Fruit fly (Drosophila melanogaster) whole organism, embryonic: Measurements from ENCODE around the gene Tm1.

Experiments used
- Atf-2 ChIP-seq: fragments of 200-800 bp; sonication (Bioruptor generic); optimal IDR thresholded peaks from 2 replicates; lab custom pipeline; 2016; ENCODE audit warnings: missing biosample characterization, missing genetic modification characterization
- CG10959 ChIP-seq: fragments of 200-800 bp; sonication (Bioruptor generic); IDR thresholded peaks from 2 replicates; pipeline ENCODE4 v1.3.6; 2022; ENCODE audit warnings: missing biosample characterization, missing genetic modification characterization
- CG11085 ChIP-seq: fragments of 200-800 bp; sonication (Bioruptor generic); IDR thresholded peaks from 2 replicates; pipeline ENCODE4 v1.3.6; 2022; ENCODE audit warnings: missing biosample characterization, missing genetic modification characterization
- CG12071 ChIP-seq: fragments of 200-800 bp; sonication (Bioruptor generic); optimal IDR thresholded peaks from 3 replicates; lab custom pipeline; 2018; ENCODE audit warnings: missing biosample characterization, mild to moderate bottlenecking, missing genetic modification characterization
- CG15073 ChIP-seq: fragments of 200-800 bp; sonication (Bioruptor generic); optimal IDR thresholded peaks from 2 replicates; lab custom pipeline; 2016; ENCODE audit warnings: missing biosample characterization, missing genetic modification characterization
- CG15514 ChIP-seq: fragments of 200-800 bp; sonication (Bioruptor generic); optimal IDR thresholded peaks from 3 replicates; lab custom pipeline; 2017; ENCODE audit warnings: missing biosample characterization, missing genetic modification characterization, mild to moderate bottlenecking, moderate library complexity, missing genetic modification reagents
- CG15696 ChIP-seq: fragments of 200-800 bp; sonication (Bioruptor generic); optimal IDR thresholded peaks from 2 replicates; lab custom pipeline; 2019; ENCODE audit warnings: missing biosample characterization, mild to moderate bottlenecking, missing genetic modification characterization, moderate library complexity
- CG1602 ChIP-seq: fragments of 200-800 bp; sonication (Bioruptor generic); optimal IDR thresholded peaks from 3 replicates; lab custom pipeline; 2016; ENCODE audit warnings: missing biosample characterization, missing genetic modification characterization
- CG16813 ChIP-seq: fragments of 200-800 bp; sonication (Bioruptor generic); IDR thresholded peaks from 3 replicates; pipeline ENCODE4 v1.3.6; 2022; ENCODE audit warnings: missing biosample characterization, missing genetic modification characterization; ENCODE audit not compliant: partially characterized antibody
- CG17802 ChIP-seq: fragments of 200-800 bp; sonication (Bioruptor generic); optimal IDR thresholded peaks from 2 replicates; lab custom pipeline; 2018; ENCODE audit warnings: missing biosample characterization, mild to moderate bottlenecking, missing genetic modification characterization, moderate library complexity
- CG2129 ChIP-seq: fragments of 200-800 bp; sonication (Bioruptor generic); IDR thresholded peaks from 2 replicates; pipeline ENCODE4 v1.3.6; 2022; ENCODE audit warnings: missing biosample characterization, missing genetic modification characterization; ENCODE audit not compliant: partially characterized antibody
- CG3407 ChIP-seq: fragments of 200-800 bp; sonication (Bioruptor generic); optimal IDR thresholded peaks from 2 replicates; lab custom pipeline; 2018; ENCODE audit warnings: missing biosample characterization, mild to moderate bottlenecking, missing genetic modification characterization
- CG4424 ChIP-seq: fragments of 200-800 bp; sonication (Bioruptor generic); optimal IDR thresholded peaks from 3 replicates; lab custom pipeline; 2016; ENCODE audit warnings: missing biosample characterization, missing genetic modification characterization
- CG7556 ChIP-seq: fragments of 200-800 bp; sonication (Bioruptor generic); optimal IDR thresholded peaks from 2 replicates; lab custom pipeline; 2017; ENCODE audit warnings: missing biosample characterization, mild to moderate bottlenecking, missing genetic modification characterization
- CG8359 ChIP-seq: fragments of 200-800 bp; sonication (Bioruptor generic); optimal IDR thresholded peaks from 2 replicates; lab custom pipeline; 2017; ENCODE audit warnings: missing biosample characterization, mild to moderate bottlenecking, missing genetic modification characterization, borderline replicate concordance
- CG8478 ChIP-seq: fragments of >200 bp; optimal IDR thresholded peaks from 2 replicates; lab custom pipeline; 2018
- CG8944 ChIP-seq: fragments of 200-800 bp; sonication (Bioruptor generic); optimal IDR thresholded peaks from 3 replicates; lab custom pipeline; 2016; ENCODE audit warnings: missing biosample characterization, missing genetic modification characterization
- CrebB ChIP-seq: fragments of 200-800 bp; sonication (Bioruptor generic); optimal IDR thresholded peaks from 3 replicates; lab custom pipeline; 2018; ENCODE audit warnings: missing biosample characterization, mild to moderate bottlenecking, missing genetic modification characterization
- D ChIP-seq, 2 experiments: fragments of 200-800 bp in 1 of 2; fragments of >200 bp in 1 of 2; sonication (Bioruptor generic) in 1 of 2; optimal IDR thresholded peaks; 2 replicates in 1 of 2; 3 replicates in 1 of 2; lab custom pipeline; 2017; ENCODE audit warnings: mild to moderate bottlenecking in 1 of 2, missing biosample characterization in 1 of 2, missing genetic modification characterization in 1 of 2, missing genetic modification reagents in 1 of 2
- E2f1 ChIP-seq: fragments of 200-800 bp; sonication (Bioruptor generic); IDR thresholded peaks from 2 replicates; pipeline ENCODE4 v1.3.6; 2022; ENCODE audit warnings: missing biosample characterization, missing genetic modification characterization
- E2f2 ChIP-seq: fragments of 200-800 bp; sonication (Bioruptor generic); IDR thresholded peaks from 2 replicates; pipeline ENCODE4 v1.3.6; 2022; ENCODE audit warnings: missing biosample characterization, missing genetic modification characterization
- Ets97D ChIP-seq: fragments of 200-800 bp; sonication (Bioruptor generic); optimal IDR thresholded peaks from 3 replicates; lab custom pipeline; 2016; ENCODE audit warnings: missing biosample characterization, missing genetic modification characterization
- Nf-YA ChIP-seq: fragments of 200-800 bp; sonication (Bioruptor generic); IDR thresholded peaks from 2 replicates; pipeline ENCODE4 v1.3.6; 2022; ENCODE audit warnings: missing biosample characterization, missing genetic modification characterization
- Six4 ChIP-seq: fragments of 200-800 bp; sonication (Bioruptor generic); optimal IDR thresholded peaks from 2 replicates; lab custom pipeline; 2016; ENCODE audit warnings: missing biosample characterization, missing genetic modification characterization
- amos ChIP-seq: fragments of 200-800 bp; sonication (Bioruptor generic); IDR thresholded peaks from 2 replicates; pipeline ENCODE4 v1.3.6; 2022; ENCODE audit warnings: missing biosample characterization, missing genetic modification characterization; ENCODE audit not compliant: partially characterized antibody
- ash1 ChIP-seq: fragments of 200-800 bp; sonication (Bioruptor generic); optimal IDR thresholded peaks from 2 replicates; lab custom pipeline; 2018; ENCODE audit warnings: missing biosample characterization, mild to moderate bottlenecking, missing genetic modification characterization
- chif ChIP-seq, 2 experiments: fragments of 200-800 bp; sonication (Bioruptor generic); optimal IDR thresholded peaks; 3 replicates each; lab custom pipeline; 2016; ENCODE audit warnings: missing biosample characterization in 2 of 2, missing genetic modification characterization in 2 of 2
- chinmo ChIP-seq: fragments of 200-800 bp; sonication (Bioruptor generic); IDR thresholded peaks from 4 replicates; pipeline ENCODE4 v1.3.6; 2022; ENCODE audit warnings: missing biosample characterization, missing genetic modification characterization; ENCODE audit not compliant: partially characterized antibody
- corto ChIP-seq: fragments of 200-800 bp; sonication (Bioruptor generic); optimal IDR thresholded peaks from 2 replicates; lab custom pipeline; 2016; ENCODE audit warnings: missing biosample characterization, mild to moderate bottlenecking, missing genetic modification characterization, moderate library complexity
- dmrt99B ChIP-seq: fragments of 200-800 bp; sonication (Bioruptor generic); optimal IDR thresholded peaks from 2 replicates; lab custom pipeline; 2018; ENCODE audit warnings: missing biosample characterization, mild to moderate bottlenecking, missing genetic modification characterization, moderate library complexity
- eyg ChIP-seq: fragments of 200-800 bp; sonication (Bioruptor generic); optimal IDR thresholded peaks from 3 replicates; lab custom pipeline; 2016; ENCODE audit warnings: missing biosample characterization, missing genetic modification characterization
- gcm ChIP-seq: fragments of 200-800 bp; sonication (Bioruptor generic); optimal IDR thresholded peaks from 2 replicates; lab custom pipeline; 2019; ENCODE audit warnings: missing biosample characterization, mild to moderate bottlenecking, missing genetic modification characterization, moderate library complexity
- gem ChIP-seq: fragments of 200-800 bp; sonication (Bioruptor generic); optimal IDR thresholded peaks from 2 replicates; lab custom pipeline; 2019; ENCODE audit warnings: missing biosample characterization, mild to moderate bottlenecking, missing genetic modification characterization, moderate library complexity
- jigr1 ChIP-seq: fragments of 200-800 bp; sonication (Bioruptor generic); IDR thresholded peaks from 3 replicates; pipeline ENCODE4 v1.3.6; 2022; ENCODE audit warnings: missing biosample characterization, missing genetic modification characterization
- knrl ChIP-seq: fragments of 200-800 bp; sonication (Bioruptor generic); IDR thresholded peaks from 3 replicates; pipeline ENCODE4 v1.3.6; 2022; ENCODE audit warnings: missing biosample characterization, missing genetic modification characterization; ENCODE audit not compliant: partially characterized antibody
- lab ChIP-seq: fragments of 200-800 bp; sonication (Bioruptor generic); optimal IDR thresholded peaks from 3 replicates; lab custom pipeline; 2017; ENCODE audit warnings: missing biosample characterization, missing genetic modification characterization, mild to moderate bottlenecking, moderate library complexity, missing genetic modification reagents
- lbe ChIP-seq: fragments of 200-800 bp; sonication (Bioruptor generic); optimal IDR thresholded peaks from 2 replicates; lab custom pipeline; 2016; ENCODE audit warnings: missing biosample characterization, mild to moderate bottlenecking, missing genetic modification characterization
- luna ChIP-seq: fragments of 200-800 bp; sonication (Bioruptor generic); optimal IDR thresholded peaks from 2 replicates; lab custom pipeline; 2016; ENCODE audit warnings: missing biosample characterization, missing genetic modification characterization
- mam ChIP-seq: fragments of 200-800 bp; sonication (Bioruptor generic); optimal IDR thresholded peaks from 3 replicates; lab custom pipeline; 2016; ENCODE audit warnings: missing biosample characterization, missing genetic modification characterization
- oc ChIP-seq: fragments of 200-800 bp; sonication (Bioruptor generic); optimal IDR thresholded peaks from 2 replicates; lab custom pipeline; 2018; ENCODE audit warnings: missing biosample characterization, mild to moderate bottlenecking, missing genetic modification characterization, moderate library complexity
- ranshi ChIP-seq: fragments of 200-800 bp; sonication (Bioruptor generic); IDR thresholded peaks from 2 replicates; pipeline ENCODE4 v1.3.6; 2022; ENCODE audit warnings: missing biosample characterization, missing genetic modification characterization
- repo ChIP-seq: fragments of 200-800 bp; sonication (Bioruptor generic); optimal IDR thresholded peaks from 2 replicates; lab custom pipeline; 2016; ENCODE audit warnings: missing biosample characterization, missing genetic modification characterization
- ro ChIP-seq: fragments of 200-800 bp; sonication (Bioruptor generic); IDR thresholded peaks from 2 replicates; pipeline ENCODE4 v1.3.6; 2022; ENCODE audit warnings: missing biosample characterization, missing genetic modification characterization
- seq ChIP-seq: fragments of 200-800 bp; sonication (Bioruptor generic); IDR thresholded peaks from 2 replicates; pipeline ENCODE4 v1.3.6; 2022; ENCODE audit warnings: missing biosample characterization, missing genetic modification characterization
- slp2 ChIP-seq: fragments of 200-800 bp; sonication (Bioruptor generic); optimal IDR thresholded peaks from 2 replicates; lab custom pipeline; 2016; ENCODE audit warnings: missing biosample characterization, missing genetic modification characterization
- unc-4 ChIP-seq: fragments of 200-800 bp; sonication (Bioruptor generic); IDR thresholded peaks from 2 replicates; pipeline ENCODE4 v1.3.6; 2022; ENCODE audit warnings: missing biosample characterization, missing genetic modification characterization; ENCODE audit not compliant: partially characterized antibody
- vvl ChIP-seq: fragments of 200-800 bp; sonication (Bioruptor generic); IDR thresholded peaks from 2 replicates; pipeline ENCODE4 v1.3.6; 2022; ENCODE audit warnings: missing biosample characterization, missing genetic modification characterization
- wek ChIP-seq: fragments of 200-800 bp; sonication (Bioruptor generic); optimal IDR thresholded peaks from 3 replicates; lab custom pipeline; 2018; ENCODE audit warnings: missing biosample characterization, mild to moderate bottlenecking, missing genetic modification characterization, moderate library complexity
- yki ChIP-seq: fragments of >200 bp; optimal IDR thresholded peaks from 3 replicates; lab custom pipeline; 2018

The Tm1 gene

DNA sequence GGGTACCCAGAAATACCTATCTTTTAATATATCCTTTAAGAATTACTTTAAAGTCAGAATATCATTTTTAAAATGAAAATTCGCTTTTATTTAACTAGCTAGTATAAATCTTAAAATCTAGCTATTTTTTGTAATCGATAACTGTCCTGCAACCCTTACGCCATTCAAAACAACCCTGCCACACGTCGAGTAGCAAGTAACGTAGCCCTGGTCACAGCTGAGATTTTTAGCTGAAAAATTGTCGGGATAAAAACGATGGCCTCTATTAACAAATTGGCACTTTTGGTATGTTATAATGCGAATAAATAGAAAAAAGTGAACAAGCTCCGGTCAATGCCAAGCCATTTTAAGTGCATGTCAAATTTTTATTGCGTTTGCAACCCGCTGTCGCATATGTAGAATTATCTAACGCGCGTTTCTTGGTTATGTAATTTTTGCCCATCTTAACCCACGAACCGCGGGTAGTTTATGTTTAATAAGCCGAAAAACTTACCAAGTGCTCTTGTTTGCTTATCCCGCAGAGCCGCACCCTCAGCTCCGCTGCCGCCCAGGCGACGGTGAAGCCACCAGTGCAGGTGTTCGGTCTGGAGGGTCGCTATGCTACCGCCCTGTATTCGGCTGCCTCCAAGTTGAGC, 12.5 kb upstream of the Tm1 start, which contains the start of gene ATPsynO (continued):
- TF ChIP-seq ro (GFP tag; lab: Robert Waterston, UW) = no peak
- no peak for TF ChIP-seq slp2 (GFP tag; lab: Kevin White, UChicago)
- TF ChIP-seq lbe (GFP tag; lab: Kevin White, UChicago) = peak; percentile 0
- TF ChIP-seq CG8359 (GFP tag; lab: Kevin White, UChicago) = no peak
- no peak for TF ChIP-seq seq (GFP tag; lab: Robert Waterston, UW)
- TF ChIP-seq Ets97D (GFP tag; lab: Kevin White, UChicago) = peak; percentile 67
- TF ChIP-seq jigr1 (GFP tag; lab: Robert Waterston, UW) = no peak; the same call in 2 of the 3 replicates
- no peak for TF ChIP-seq Nf-YA
- no peak for TF ChIP-seq CG17802 (tag; lab: Kevin White, UChicago)
- no peak for TF ChIP-seq corto
- TF ChIP-seq CG8944 (GFP tag; lab: Kevin White, UChicago) = no peak
- TF ChIP-seq gem (tag; lab: Kevin White, UChicago) = no peak
- no peak for TF ChIP-seq lab (GFP tag; lab: Kevin White, UChicago)
- TF ChIP-seq chif (GFP tag; optimal IDR thresholded peaks at IDR 0.05; lab: Kevin White, UChicago) = no peak
- no peak for TF ChIP-seq yki (lab: Kevin White, UChicago)
- TF ChIP-seq CG2129 (GFP tag; lab: Robert Waterston, UW) = no peak
- TF ChIP-seq CrebB (tag; lab: Kevin White, UChicago) = peak; percentile 11
- TF ChIP-seq vvl (GFP tag; lab: Robert Waterston, UW) = peak; percentile 18; the same call in 1 of the 2 replicates
- TF ChIP-seq wek = no peak
- no peak for TF ChIP-seq CG12071 (GFP tag; lab: Kevin White, UChicago)
- no peak for TF ChIP-seq ash1 (GFP tag; lab: Kevin White, UChicago)
- no peak for TF ChIP-seq CG7556 (GFP tag; lab: Kevin White, UChicago)
- TF ChIP-seq CG4424 (GFP tag; lab: Kevin White, UChicago) = no peak
- no peak for TF ChIP-seq CG15696 (tag; lab: Kevin White, UChicago)
- TF ChIP-seq D (optimal IDR thresholded peaks at IDR 0.05; lab: Kevin White, UChicago) = no peak
- no peak for TF ChIP-seq D (GFP tag; optimal IDR thresholded peaks at IDR 0.05; lab: Kevin White, UChicago)
- TF ChIP-seq CG3407 (GFP tag; lab: Kevin White, UChicago) = no peak
- TF ChIP-seq Six4 (GFP tag; lab: Kevin White, UChicago) = no peak
- TF ChIP-seq gcm (GFP tag; lab: Kevin White, UChicago) = peak; percentile 29
- no peak for TF ChIP-seq CG8478 (lab: Kevin White, UChicago)
- no peak for TF ChIP-seq knrl (GFP tag; lab: Robert Waterston, UW)
- TF ChIP-seq CG1602 = no peak
- TF ChIP-seq CG10959 (GFP tag; lab: Robert Waterston, UW) = no peak
- TF ChIP-seq repo (GFP tag; lab: Kevin White, UChicago) = no peak
- TF ChIP-seq oc (tag; lab: Kevin White, UChicago) = no peak
- TF ChIP-seq CG11085 = no peak
- TF ChIP-seq ranshi (GFP tag; lab: Robert Waterston, UW) = no peak
- TF ChIP-seq CG15514 (GFP tag; lab: Kevin White, UChicago) = peak; percentile 67
- 0 out of 3 replicates have a peak, but pooled peaks have one; percentile 42 for TF ChIP-seq CG16813 (GFP tag; lab: Robert Waterston, UW)
- peak; percentile 7; the same call in 1 of the 2 replicates for TF ChIP-seq amos (GFP tag; lab: Robert Waterston, UW)
- peak; percentile 37 for TF ChIP-seq mam
- TF ChIP-seq dmrt99B = no peak
- TF ChIP-seq chinmo = peak; percentile 59; the same call in 1 of the 4 replicates
- no peak for TF ChIP-seq E2f1 (GFP tag; lab: Robert Waterston, UW)
- TF ChIP-seq CG15073 (GFP tag; lab: Kevin White, UChicago) = no peak
- peak; percentile 20; the same call in 1 of the 2 replicates for TF ChIP-seq unc-4 (GFP tag; lab: Robert Waterston, UW)
- no peak for TF ChIP-seq Atf-2 (GFP tag; lab: Kevin White, UChicago)
- TF ChIP-seq eyg (GFP tag; lab: Kevin White, UChicago) = peak; percentile 11
- TF ChIP-seq E2f2 (GFP tag; lab: Robert Waterston, UW) = peak; percentile 41; the same call in 1 of the 2 replicates
- no peak for TF ChIP-seq luna (GFP tag; lab: Kevin White, UChicago)
